Worm (Caenorhabditis elegans) whole organism, L4 larva: Measurements from ENCODE around the gene F53F1.2.

Source experiments
- dmd-9 ChIP-seq: fragments of 200-800 bp; sonication (Bioruptor generic); IDR thresholded peaks from 2 replicates; pipeline ENCODE4 v1.3.6; 2022; ENCODE audit warnings: missing genetic modification reagents, missing genetic modification characterization, missing compliant biosample characterization
- unc-130 ChIP-seq: sonication (generic microtip); optimal IDR thresholded peaks from 2 replicates; lab custom pipeline; 2016; ENCODE audit warnings: missing genetic modification reagents, missing genetic modification characterization, missing compliant biosample characterization

DNA sequence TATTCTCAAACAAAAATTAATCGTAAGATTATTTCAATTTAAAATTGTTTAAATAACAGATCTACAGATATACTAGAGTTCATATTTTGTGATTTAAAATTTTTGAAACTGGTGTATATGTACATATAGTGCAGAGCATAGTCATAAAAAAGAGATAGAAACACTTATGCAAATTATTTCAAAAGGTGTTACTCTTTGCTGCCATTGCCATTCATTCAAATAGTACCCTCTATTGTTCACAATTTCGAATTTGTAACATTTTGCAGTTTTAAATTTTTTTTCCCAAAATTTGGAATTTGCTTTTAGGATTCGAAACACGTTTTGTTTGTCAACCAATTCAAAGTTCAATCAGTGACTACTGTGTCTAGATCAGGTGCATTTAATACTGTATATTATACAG lies 46.4 kb upstream of the F53F1.2 start, which contains the start of gene F32H5.4:
- TF ChIP-seq unc-130 (GFP tag; lab: Kevin White, UChicago) (no peak), dmd-9 (GFP tag; lab: Robert Waterston, UW) (no peak)
